Fruit fly (Drosophila melanogaster) whole organism: ENCODE data around the gene Zw.
A peak's percentile ranks its signal among the peaks of the same experiment; 100 is the strongest.

ENCODE experiments used
- CG8478 ChIP-seq: fragments of >200 bp; optimal IDR thresholded peaks from 2 replicates; lab custom pipeline; 2018; ENCODE audit warnings: inconsistent platforms
- Dll ChIP-seq: fragments of >200 bp; optimal IDR thresholded peaks from 2 replicates; lab custom pipeline; 2017
- EcR ChIP-seq, 2 experiments: fragments of >200 bp; optimal IDR thresholded peaks; 2 replicates each; lab custom pipeline; 2017; ENCODE audit warnings: missing biosample characterization in 2 of 2, missing genetic modification characterization in 2 of 2, missing genetic modification reagents in 2 of 2
- pan ChIP-seq: fragments of >200 bp; optimal IDR thresholded peaks from 2 replicates; lab custom pipeline; 2017
- psq ChIP-seq: fragments of >200 bp; optimal IDR thresholded peaks from 2 replicates; lab custom pipeline; 2017
- usp ChIP-seq: fragments of >200 bp; optimal IDR thresholded peaks from 2 replicates; lab custom pipeline; 2017; ENCODE audit warnings: missing biosample characterization, missing genetic modification characterization, mixed read lengths

DNA sequence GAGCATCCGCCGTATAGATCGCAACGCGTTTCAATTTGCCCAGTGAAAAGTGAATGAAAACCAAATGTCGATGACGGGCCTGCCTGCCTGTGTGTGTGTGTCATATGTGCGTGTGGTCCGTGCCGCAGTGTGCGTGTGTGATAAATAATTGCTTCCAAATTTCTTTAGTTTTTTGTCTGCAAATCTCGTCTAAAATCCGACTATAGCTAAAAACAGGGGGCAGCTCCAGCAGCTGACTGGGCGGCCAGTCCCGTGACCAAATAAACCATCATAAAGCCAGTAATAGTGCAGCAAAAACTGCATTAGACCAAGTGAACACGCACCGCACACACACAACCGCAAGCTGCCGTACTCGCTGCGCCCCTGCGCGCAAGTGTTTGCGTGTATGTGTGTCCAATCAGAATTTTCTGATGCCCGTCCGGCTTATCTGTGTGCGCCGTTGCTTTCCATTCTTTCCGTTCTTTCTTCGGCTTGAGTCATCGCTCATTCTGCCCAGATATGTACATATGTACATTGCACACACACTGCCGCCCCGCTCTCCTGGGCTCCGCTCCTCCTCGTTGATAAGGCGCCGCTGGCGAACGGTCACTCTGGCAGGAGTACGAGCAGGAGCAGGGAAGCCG, 30.3 kb downstream of the Zw start:
- TF ChIP-seq CG8478 (lab: Kevin White, UChicago) (peak; percentile 6), psq (no peak), Dll (lab: Kevin White, UChicago) (peak; percentile 12), usp (GFP tag; lab: Kevin White, UChicago) (no peak), EcR (GFP tag; optimal IDR thresholded peaks at IDR 0.05; lab: Kevin White, UChicago) (no peak), pan (lab: Kevin White, UChicago) (no peak)
